Worm (Caenorhabditis elegans): ENCODE results near the gene mcm-2.
A peak's percentile ranks its signal among the peaks of the same experiment; 100 is the strongest.

mcm-2 gene

ce11 chrII:11962083-11962482, 44.3 kb downstream of the mcm-2 start, which contains the start of the genes W03C9.1 and W03C9.2:
W03C9.1 (minus strand) TSS chrII:11962128.
W03C9.2 (plus strand) TSS chrII:11962368.
- TF ChIP-seq W03F9.2 (tag; optimal IDR thresholded peaks at IDR 0.05) (no peak), him-1 (tag; optimal IDR thresholded peaks at IDR 0.05) (no peak), dao-5 (tag; optimal IDR thresholded peaks at IDR 0.05) (no peak)

ce11 chrII:11960596-11961217, 45.7 kb downstream of the mcm-2 start:
- TF ChIP-seq him-1 (tag; optimal IDR thresholded peaks at IDR 0.05) (peak; percentile 82), dao-5 (tag; optimal IDR thresholded peaks at IDR 0.05) (peak; percentile 96), W03F9.2 (tag; optimal IDR thresholded peaks at IDR 0.05) (peak; percentile 31)

- TF ChIP-seq W03F9.2 (tag; optimal IDR thresholded peaks at IDR 0.05), result no peak
- no peak for TF ChIP-seq him-1 (tag; optimal IDR thresholded peaks at IDR 0.05)
- TF ChIP-seq dao-5 (tag; optimal IDR thresholded peaks at IDR 0.05), result no peak
These were observed 47.4 kb downstream of the mcm-2 start for ce11 chrII:11958793-11959574.

ce11 chrII:11954811-11955210, 51.6 kb downstream of the mcm-2 start:
- TF ChIP-seq him-1 (tag; optimal IDR thresholded peaks at IDR 0.05) (no peak), W03F9.2 (tag; optimal IDR thresholded peaks at IDR 0.05) (no peak), dao-5 (tag; optimal IDR thresholded peaks at IDR 0.05) (no peak)

ce11 chrII:11954208-11954607, 52.2 kb downstream of the mcm-2 start, which contains the start of gene W03C9.6:
W03C9.6 (plus strand) TSS chrII:11954508.
- TF ChIP-seq him-1 (tag; optimal IDR thresholded peaks at IDR 0.05) (no peak), dao-5 (tag; optimal IDR thresholded peaks at IDR 0.05) (no peak), W03F9.2 (tag; optimal IDR thresholded peaks at IDR 0.05) (no peak)

ce11 chrII:11952963-11953362, 53.5 kb downstream of the mcm-2 start:
- TF ChIP-seq dao-5 (tag; optimal IDR thresholded peaks at IDR 0.05) (no peak), W03F9.2 (tag; optimal IDR thresholded peaks at IDR 0.05) (no peak), him-1 (tag; optimal IDR thresholded peaks at IDR 0.05) (no peak)
